Worm (Caenorhabditis elegans) whole organism, L1 larva: ENCODE data around the gene sdz-38.

Experiments used
- ceh-82 ChIP-seq, 3 experiments: fragments of 150-350 bp in 1 of 3; sonication (generic microtip) in 2 of 3; optimal IDR thresholded peaks; 2 replicates each; lab custom pipeline; 2014 to 2017; ENCODE audit warnings: missing biosample characterization in 3 of 3, missing genetic modification characterization in 3 of 3
- hlh-17 ChIP-seq: fragments of 200-800 bp; sonication (Bioruptor generic); optimal IDR thresholded peaks from 2 replicates; lab custom pipeline; 2018; ENCODE audit warnings: missing genetic modification characterization, mild to moderate bottlenecking, missing compliant biosample characterization, moderate library complexity, borderline replicate concordance
- jun-1 ChIP-seq: fragments of 150-350 bp; optimal IDR thresholded peaks from 2 replicates; lab custom pipeline; 2014; ENCODE audit warnings: missing biosample characterization, missing genetic modification reagents, missing genetic modification characterization
- lin-15B ChIP-seq: fragments of 150-350 bp; sonication (generic microtip); optimal IDR thresholded peaks from 3 replicates; lab custom pipeline; 2014; ENCODE audit warnings: missing biosample characterization, missing genetic modification characterization
- mdl-1 ChIP-seq, 2 experiments: fragments of 150-350 bp; optimal IDR thresholded peaks; 2 replicates each; lab custom pipeline; 2014 to 2017; ENCODE audit warnings: missing biosample characterization in 2 of 2, missing genetic modification characterization in 2 of 2, inconsistent platforms in 1 of 2
- nhr-11 ChIP-seq: fragments of 150-350 bp; optimal IDR thresholded peaks from 2 replicates; lab custom pipeline; 2014; ENCODE audit warnings: missing biosample characterization, missing genetic modification characterization
- nhr-237 ChIP-seq: fragments of 150-350 bp; optimal IDR thresholded peaks from 2 replicates; lab custom pipeline; 2014; ENCODE audit warnings: missing biosample characterization, missing genetic modification characterization
- nhr-28 ChIP-seq: fragments of 150-350 bp; optimal IDR thresholded peaks from 2 replicates; lab custom pipeline; 2014; ENCODE audit warnings: missing biosample characterization, missing genetic modification characterization
- nhr-76 ChIP-seq: sonication (generic microtip); optimal IDR thresholded peaks from 2 replicates; lab custom pipeline; 2017; ENCODE audit warnings: missing biosample characterization, missing genetic modification characterization
- unc-62 ChIP-seq: fragments of 150-350 bp; optimal IDR thresholded peaks from 2 replicates; lab custom pipeline; 2014; ENCODE audit warnings: missing biosample characterization, missing genetic modification reagents, missing genetic modification characterization
- unc-86 ChIP-seq: sonication (generic microtip); optimal IDR thresholded peaks from 2 replicates; lab custom pipeline; 2016; ENCODE audit warnings: missing genetic modification characterization, missing compliant biosample characterization

- TF ChIP-seq unc-86 (tag; lab: Kevin White, UChicago) = no peak
- TF ChIP-seq hlh-17 = no peak
- TF ChIP-seq nhr-76 (tag; lab: Kevin White, UChicago) = no peak
- TF ChIP-seq ceh-82 (tag; optimal IDR thresholded peaks at IDR 0.05; lab: Kevin White, UChicago) = no peak
- TF ChIP-seq jun-1 (tag; lab: Kevin White, UChicago) = no peak
- no peak for TF ChIP-seq nhr-237
- no peak for TF ChIP-seq unc-62 (GFP tag; lab: Kevin White, UChicago)
- TF ChIP-seq nhr-28 (tag; lab: Kevin White, UChicago) = no peak
- no peak for TF ChIP-seq nhr-11 (tag; lab: Kevin White, UChicago)
- TF ChIP-seq lin-15B (tag; lab: Kevin White, UChicago) = no peak
- no peak for TF ChIP-seq mdl-1 (tag; optimal IDR thresholded peaks at IDR 0.05; lab: Kevin White, UChicago)
Measured at ce11 chrII:10029890-10030289, 48.2 kb upstream of the sdz-38 start, which contains the start of gene ttc-36.
